Fruit fly (Drosophila melanogaster) whole organism, embryonic: ENCODE measurements around the gene CG33268.
A peak's percentile ranks its signal among the peaks of the same experiment; 100 is the strongest.

Experiments used
- Antp ChIP-seq: fragments of 200-800 bp; sonication (Bioruptor generic); optimal IDR thresholded peaks from 3 replicates; lab custom pipeline; 2016; ENCODE audit warnings: missing biosample characterization, missing genetic modification characterization
- B-H2 ChIP-seq: fragments of 200-800 bp; sonication (Bioruptor generic); optimal IDR thresholded peaks from 2 replicates; lab custom pipeline; 2018; ENCODE audit warnings: missing biosample characterization, mild to moderate bottlenecking, missing genetic modification characterization
- Bgb ChIP-seq: fragments of 200-800 bp; sonication (Bioruptor generic); IDR thresholded peaks from 2 replicates; pipeline ENCODE4 v1.3.6; 2022; ENCODE audit warnings: missing biosample characterization, missing genetic modification characterization; ENCODE audit not compliant: partially characterized antibody
- Blimp-1 ChIP-seq: fragments of 200-800 bp; sonication (Bioruptor generic); optimal IDR thresholded peaks from 3 replicates; lab custom pipeline; 2018; ENCODE audit warnings: missing biosample characterization, missing genetic modification characterization, mild to moderate bottlenecking, moderate library complexity, missing genetic modification reagents
- CG10147 ChIP-seq: fragments of 200-800 bp; sonication (Bioruptor generic); optimal IDR thresholded peaks from 2 replicates; lab custom pipeline; 2019; ENCODE audit warnings: missing biosample characterization, mild to moderate bottlenecking, missing genetic modification characterization, moderate library complexity
- CG10209 ChIP-seq: fragments of 200-800 bp; sonication (Bioruptor generic); optimal IDR thresholded peaks from 3 replicates; lab custom pipeline; 2017; ENCODE audit warnings: missing biosample characterization, mild to moderate bottlenecking, missing genetic modification characterization, missing genetic modification reagents
- CG11093 ChIP-seq: fragments of 200-800 bp; sonication (Bioruptor generic); IDR thresholded peaks from 3 replicates; pipeline ENCODE4 v1.3.6; 2022; ENCODE audit warnings: missing biosample characterization, missing genetic modification characterization
- CG13287 ChIP-seq: fragments of 200-800 bp; sonication (Bioruptor generic); IDR thresholded peaks from 2 replicates; pipeline ENCODE4 v1.3.6; 2022; ENCODE audit warnings: missing biosample characterization, missing genetic modification characterization; ENCODE audit not compliant: partially characterized antibody
- CG13424 ChIP-seq: fragments of 200-800 bp; sonication (Bioruptor generic); optimal IDR thresholded peaks from 2 replicates; lab custom pipeline; 2019; ENCODE audit warnings: missing biosample characterization, mild to moderate bottlenecking, missing genetic modification characterization, moderate library complexity
- CG1603 ChIP-seq: fragments of 200-800 bp; sonication (Bioruptor generic); optimal IDR thresholded peaks from 2 replicates; lab custom pipeline; 2019; ENCODE audit warnings: missing biosample characterization, mild to moderate bottlenecking, missing genetic modification characterization, moderate library complexity
- CG1792 ChIP-seq: fragments of 200-800 bp; sonication (Bioruptor generic); optimal IDR thresholded peaks from 2 replicates; lab custom pipeline; 2016; ENCODE audit warnings: missing biosample characterization, missing genetic modification characterization
- CG18476 ChIP-seq: fragments of 200-800 bp; sonication (Bioruptor generic); optimal IDR thresholded peaks from 2 replicates; lab custom pipeline; 2016; ENCODE audit warnings: missing biosample characterization, mild to moderate bottlenecking, missing genetic modification characterization
- CG2116 ChIP-seq: fragments of 200-800 bp; sonication (Bioruptor generic); optimal IDR thresholded peaks from 3 replicates; lab custom pipeline; 2018; ENCODE audit warnings: missing biosample characterization, mild to moderate bottlenecking, missing genetic modification characterization
- CG31224 ChIP-seq: fragments of 200-800 bp; sonication (Bioruptor generic); IDR thresholded peaks from 2 replicates; pipeline ENCODE4 v1.3.6; 2022; ENCODE audit warnings: missing biosample characterization, missing genetic modification characterization
- CG3163 ChIP-seq: fragments of 200-800 bp; sonication (Bioruptor generic); optimal IDR thresholded peaks from 3 replicates; lab custom pipeline; 2016; ENCODE audit warnings: missing biosample characterization, missing genetic modification characterization
- CG32532 ChIP-seq: fragments of 200-800 bp; sonication (Bioruptor generic); IDR thresholded peaks from 2 replicates; pipeline ENCODE4 v1.3.6; 2022; ENCODE audit warnings: missing biosample characterization, missing genetic modification characterization
- CG43689 ChIP-seq: fragments of 200-800 bp; sonication (Bioruptor generic); IDR thresholded peaks from 2 replicates; pipeline ENCODE4 v1.3.6; 2022; ENCODE audit warnings: missing biosample characterization, missing genetic modification characterization
- CG4424 ChIP-seq: fragments of 200-800 bp; sonication (Bioruptor generic); optimal IDR thresholded peaks from 3 replicates; lab custom pipeline; 2016; ENCODE audit warnings: missing biosample characterization, missing genetic modification characterization
- CG4854 ChIP-seq: fragments of 200-800 bp; sonication (Bioruptor generic); optimal IDR thresholded peaks from 2 replicates; lab custom pipeline; 2016; ENCODE audit warnings: missing biosample characterization, missing genetic modification characterization, inconsistent platforms
- CG6175 ChIP-seq: fragments of 200-800 bp; sonication (Bioruptor generic); IDR thresholded peaks from 3 replicates; pipeline ENCODE4 v1.3.6; 2022; ENCODE audit warnings: missing biosample characterization, missing genetic modification characterization
- CG7786 ChIP-seq: fragments of 200-800 bp; sonication (Bioruptor generic); optimal IDR thresholded peaks from 2 replicates; lab custom pipeline; 2016; ENCODE audit warnings: missing biosample characterization, missing genetic modification characterization
- CG8290 ChIP-seq, 3 experiments: fragments of 200-800 bp; sonication (Bioruptor generic); optimal IDR thresholded peaks; 2 replicates each; lab custom pipeline; 2016 to 2019; ENCODE audit warnings: missing biosample characterization in 3 of 3, missing genetic modification characterization in 3 of 3, mild to moderate bottlenecking in 2 of 3, moderate library complexity in 1 of 3
- CG9876 ChIP-seq: fragments of 200-800 bp; sonication (Bioruptor generic); optimal IDR thresholded peaks from 2 replicates; lab custom pipeline; 2016; ENCODE audit warnings: missing biosample characterization, missing genetic modification characterization
- Doc2 ChIP-seq: fragments of 200-800 bp; sonication (Bioruptor generic); IDR thresholded peaks from 2 replicates; pipeline ENCODE4 v1.3.6; 2022; ENCODE audit warnings: missing biosample characterization, missing genetic modification characterization
- GATAe ChIP-seq: fragments of 200-800 bp; sonication (Bioruptor generic); conservative IDR thresholded peaks from 2 replicates; pipeline ENCODE4 v1.3.6; 2022; ENCODE audit warnings: missing biosample characterization, missing genetic modification characterization
- HLH4C ChIP-seq: fragments of 200-800 bp; sonication (Bioruptor generic); IDR thresholded peaks from 3 replicates; pipeline ENCODE4 v1.3.6; 2022; ENCODE audit warnings: missing biosample characterization, missing genetic modification characterization; ENCODE audit not compliant: partially characterized antibody
- Hr78 ChIP-seq, 2 experiments: fragments of 200-800 bp in 1 of 2; fragments of >200 bp in 1 of 2; sonication (Bioruptor generic) in 1 of 2; optimal IDR thresholded peaks; 2 replicates each; lab custom pipeline; 2017 to 2019; ENCODE audit warnings: missing biosample characterization in 2 of 2, missing genetic modification characterization in 2 of 2, mild to moderate bottlenecking in 1 of 2, moderate library complexity in 1 of 2
- Lpt ChIP-seq: fragments of >200 bp; optimal IDR thresholded peaks from 2 replicates; lab custom pipeline; 2018; ENCODE audit warnings: missing biosample characterization, missing genetic modification characterization
- Sry-δ ChIP-seq: fragments of 200-800 bp; sonication (Bioruptor generic); optimal IDR thresholded peaks from 2 replicates; lab custom pipeline; 2016; ENCODE audit warnings: missing biosample characterization, missing genetic modification characterization
- az2 ChIP-seq: fragments of 200-800 bp; sonication (Bioruptor generic); optimal IDR thresholded peaks from 3 replicates; lab custom pipeline; 2016; ENCODE audit warnings: missing biosample characterization, missing genetic modification characterization
- bigmax ChIP-seq: fragments of 200-800 bp; sonication (Bioruptor generic); optimal IDR thresholded peaks from 2 replicates; lab custom pipeline; 2018; ENCODE audit warnings: missing biosample characterization, mild to moderate bottlenecking, missing genetic modification characterization
- bowl ChIP-seq: fragments of 200-800 bp; sonication (Bioruptor generic); IDR thresholded peaks from 2 replicates; pipeline ENCODE4 v1.3.6; 2022; ENCODE audit warnings: missing biosample characterization, missing genetic modification characterization
- esg ChIP-seq: fragments of 200-800 bp; sonication (Bioruptor generic); conservative IDR thresholded peaks from 2 replicates; pipeline ENCODE4 v1.3.6; 2022; ENCODE audit warnings: missing biosample characterization, missing genetic modification characterization
- gce ChIP-seq: fragments of 200-800 bp; sonication (Bioruptor generic); IDR thresholded peaks from 3 replicates; pipeline ENCODE4 v1.3.6; 2022; ENCODE audit warnings: missing biosample characterization, missing genetic modification characterization
- ham ChIP-seq: fragments of 200-800 bp; sonication (Bioruptor generic); IDR thresholded peaks from 2 replicates; pipeline ENCODE4 v1.3.6; 2022; ENCODE audit warnings: missing biosample characterization, missing genetic modification characterization
- hth ChIP-seq: fragments of >200 bp; optimal IDR thresholded peaks from 2 replicates; lab custom pipeline; 2017; ENCODE audit warnings: inconsistent platforms
- jing ChIP-seq: fragments of 200-800 bp; sonication (Bioruptor generic); optimal IDR thresholded peaks from 2 replicates; lab custom pipeline; 2018; ENCODE audit warnings: missing biosample characterization, mild to moderate bottlenecking, missing genetic modification characterization
- kni ChIP-seq: fragments of 200-800 bp; sonication (Bioruptor generic); optimal IDR thresholded peaks from 3 replicates; lab custom pipeline; 2017; ENCODE audit warnings: mild to moderate bottlenecking, missing biosample characterization, missing genetic modification reagents, missing genetic modification characterization
- mirr ChIP-seq: fragments of 200-800 bp; sonication (Bioruptor generic); optimal IDR thresholded peaks from 3 replicates; lab custom pipeline; 2018; ENCODE audit warnings: missing biosample characterization, mild to moderate bottlenecking, missing genetic modification characterization
- nom ChIP-seq: fragments of 200-800 bp; sonication (Bioruptor generic); optimal IDR thresholded peaks from 2 replicates; lab custom pipeline; 2017; ENCODE audit warnings: missing biosample characterization, missing genetic modification characterization, mild to moderate bottlenecking, moderate library complexity, missing genetic modification reagents
- otp ChIP-seq: fragments of 200-800 bp; sonication (Bioruptor generic); IDR thresholded peaks from 3 replicates; pipeline ENCODE4, ENCODE4 v1.3.6; 2022; ENCODE audit warnings: missing biosample characterization, missing genetic modification characterization
- phol ChIP-seq: fragments of 200-800 bp; sonication (Bioruptor generic); optimal IDR thresholded peaks from 3 replicates; lab custom pipeline; 2018; ENCODE audit warnings: missing biosample characterization, mild to moderate bottlenecking, missing genetic modification characterization, moderate library complexity
- pnt ChIP-seq: fragments of 200-800 bp; sonication (Bioruptor generic); optimal IDR thresholded peaks from 3 replicates; lab custom pipeline; 2016; ENCODE audit warnings: missing biosample characterization, missing genetic modification characterization
- ssp ChIP-seq: fragments of 200-800 bp; sonication (Bioruptor generic); IDR thresholded peaks from 2 replicates; pipeline ENCODE4 v1.3.6; 2022; ENCODE audit warnings: missing biosample characterization, missing genetic modification characterization

The CG33268 gene

dm6 chr3L:11626229-11626826 lies 35.3 kb upstream of the CG33268 start, which contains the start of gene PCID2 (continued):
- TF ChIP-seq CG2116: peak; percentile 33
- TF ChIP-seq Antp (GFP tag; lab: Kevin White, UChicago): no peak
- no peak for TF ChIP-seq CG10147 (GFP tag; lab: Kevin White, UChicago)

DNA sequence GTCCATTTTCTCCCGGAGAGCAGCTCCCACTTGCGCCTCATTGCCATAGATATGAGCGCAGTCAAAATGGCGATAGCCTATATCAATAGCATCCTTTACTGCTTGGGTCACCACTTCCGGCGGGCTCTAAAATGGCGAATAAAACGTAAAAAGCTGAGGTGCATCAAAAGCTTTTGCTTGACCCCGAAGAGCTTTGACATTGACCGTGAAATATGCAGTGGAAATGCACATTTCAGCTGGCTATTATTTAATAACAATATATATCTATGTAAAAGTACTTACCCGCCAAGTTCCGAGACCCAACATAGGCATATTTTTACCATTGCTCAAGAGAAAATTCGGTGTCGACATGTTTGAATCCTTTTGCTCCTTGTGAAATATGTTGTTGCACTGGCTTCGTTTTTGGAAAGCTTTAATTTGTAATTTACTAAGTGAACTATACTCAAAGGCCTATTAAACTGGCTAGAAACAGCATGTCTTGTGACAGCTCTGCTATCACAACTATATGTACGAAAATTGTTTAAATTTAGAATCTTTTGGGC lies 34.7 kb upstream of the CG33268 start, which contains the start of gene CG6083:
Gene CG6083, minus strand, starts transcription at position 492 of the 542 bp plus-strand sequence.
- TF ChIP-seq gce (GFP tag; lab: Robert Waterston, UW): no peak
- peak; percentile 8 for TF ChIP-seq phol (tag; lab: Kevin White, UChicago)
- peak in 1 of 2 experiments; percentile 95 for TF ChIP-seq Hr78 (GFP tag; optimal IDR thresholded peaks at IDR 0.05; lab: Kevin White, UChicago)

- TF ChIP-seq CG9876 (GFP tag; lab: Kevin White, UChicago) (no peak), nom (GFP tag; lab: Kevin White, UChicago) (no peak), esg (no peak), otp (GFP tag; lab: Robert Waterston, UW) (no peak), CG4424 (no peak), CG10209 (no peak), pnt (GFP tag; lab: Kevin White, UChicago) (no peak), GATAe (GFP tag; lab: Robert Waterston, UW) (no peak), CG32532 (no peak), gce (GFP tag; lab: Robert Waterston, UW) (no peak), CG1792 (no peak), CG8290 (GFP tag; optimal IDR thresholded peaks at IDR 0.05; lab: Kevin White, UChicago) (no peak), CG8290 (tag; optimal IDR thresholded peaks at IDR 0.05; lab: Kevin White, UChicago) (no peak), CG13287 (GFP tag; lab: Robert Waterston, UW) (no peak), CG3163 (GFP tag; lab: Kevin White, UChicago) (no peak), ham (GFP tag; lab: Robert Waterston, UW) (no peak), CG18476 (GFP tag; lab: Kevin White, UChicago) (no peak), bigmax (GFP tag; lab: Kevin White, UChicago) (no peak), CG7786 (GFP tag; lab: Kevin White, UChicago) (no peak), hth (no peak), jing (GFP tag; lab: Kevin White, UChicago) (no peak)
Observed at dm6 chr3L:11624281-11624680, 33.2 kb upstream of the CG33268 start, which contains the start of gene Akr1B. TSS of gene Akr1B (minus strand) at chr3L:11624381.

- TF ChIP-seq Blimp-1 (GFP tag; lab: Kevin White, UChicago) (no peak), nom (GFP tag; lab: Kevin White, UChicago) (peak; percentile 68), Doc2 (no peak), hth (no peak), Lpt (GFP tag; lab: Kevin White, UChicago) (no peak), CG43689 (GFP tag; lab: Robert Waterston, UW) (no peak), CG13424 (no peak), CG31224 (no peak), CG6175 (GFP tag; lab: Robert Waterston, UW) (no peak), CG1603 (no peak), ssp (GFP tag; lab: Robert Waterston, UW) (no peak), mirr (GFP tag; lab: Kevin White, UChicago) (no peak), CG4854 (no peak), Sry-δ (GFP tag; lab: Kevin White, UChicago) (no peak), kni (GFP tag; lab: Kevin White, UChicago) (no peak), CG11093 (no peak), HLH4C (GFP tag; lab: Robert Waterston, UW) (peak; percentile 16; the same call in 1 of the 3 replicates), Bgb (GFP tag; lab: Robert Waterston, UW) (peak; percentile 31; the same call in 1 of the 2 replicates), B-H2 (GFP tag; lab: Kevin White, UChicago) (peak; percentile 15), bowl (GFP tag; lab: Robert Waterston, UW) (no peak), az2 (no peak)
Observed at dm6 chr3L:11623245-11623883, 32.3 kb upstream of the CG33268 start.
